Worm (Caenorhabditis elegans): ENCODE data around the gene ZC190.8.
"Not testable (repeated sequence)": the region's sequence is repeated elsewhere in the genome, so short reads cannot be mapped to it uniquely, and the experiment has no call there.

ZC190.8 gene

ce11 chrV:8696218-8696617, 8.6 kb upstream of the ZC190.8 start, which contains the start of gene ZC190.10:
ZC190.10 (minus strand) TSS chrV:8696318.
- not testable (repeated sequence) for TF ChIP-seq cey-2 (tag; optimal IDR thresholded peaks at IDR 0.05; ENCODE audit: borderline replicate concordance, insufficient read depth); ceh-44 (GFP tag; IDR thresholded peaks at IDR 0.05); R02D3.7 (tag; optimal IDR thresholded peaks at IDR 0.05)

DNA sequence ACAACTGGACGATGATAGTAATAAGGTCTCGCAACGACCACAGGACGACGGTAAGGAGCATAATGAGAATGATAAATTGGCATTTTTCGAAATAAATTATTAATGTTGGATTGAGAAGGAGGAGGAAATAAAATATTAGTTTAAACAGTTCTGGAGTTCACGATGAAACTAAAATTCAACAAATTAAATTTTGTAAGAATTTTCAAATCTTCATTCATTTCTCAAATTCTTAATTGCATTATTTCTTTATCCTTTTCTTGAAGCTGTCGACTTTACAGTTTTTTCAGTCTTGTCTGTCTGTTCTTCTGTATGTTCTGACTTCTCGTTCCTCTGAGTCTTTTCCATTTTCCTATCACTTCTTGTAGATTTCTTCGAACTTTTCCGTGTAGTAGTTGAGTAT, 843 bp downstream of the ZC190.8 start, which contains the start of gene ZC190.7:
TSS of gene ZC190.7 (minus strand) at position 101 of the 400 bp plus-strand sequence.
- no peak for TF ChIP-seq php-3 (GFP tag; IDR thresholded peaks at IDR 0.05)
- TF ChIP-seq nhr-48 (tag; optimal IDR thresholded peaks at IDR 0.05): no peak
- TF ChIP-seq skn-1 (tag; optimal IDR thresholded peaks at IDR 0.05): no peak
- no peak for TF ChIP-seq lin-38 (GFP tag; IDR thresholded peaks at IDR 0.05)
- no peak for TF ChIP-seq nhr-42 (GFP tag; IDR thresholded peaks at IDR 0.05)
- no peak for TF ChIP-seq spr-3 (GFP tag; optimal IDR thresholded peaks at IDR 0.05)
- TF ChIP-seq T26A8.4 (GFP tag; IDR thresholded peaks at IDR 0.05): no peak
- no peak for TF ChIP-seq F37D6.2 (tag; optimal IDR thresholded peaks at IDR 0.05)
- no peak for TF ChIP-seq sdz-12 (GFP tag; optimal IDR thresholded peaks at IDR 0.05)
- no peak for TF ChIP-seq lir-3 (tag; optimal IDR thresholded peaks at IDR 0.05)
- TF ChIP-seq zag-1 (tag; optimal IDR thresholded peaks at IDR 0.05): no peak
- no peak for TF ChIP-seq mes-2 (tag; optimal IDR thresholded peaks at IDR 0.05; ENCODE audit: poor library complexity, severe bottlenecking)
- no peak for TF ChIP-seq ceh-44 (GFP tag; IDR thresholded peaks at IDR 0.05)
- no peak for TF ChIP-seq hlh-30 (tag; optimal IDR thresholded peaks at IDR 0.05; ENCODE audit: insufficient read depth)
- TF ChIP-seq daf-19 (GFP tag; conservative IDR thresholded peaks at IDR 0.05): no peak
- no peak for TF ChIP-seq T20F7.1 (GFP tag; optimal IDR thresholded peaks at IDR 0.05)
- no peak for TF ChIP-seq F44E2.7 (GFP tag; IDR thresholded peaks at IDR 0.05)
- TF ChIP-seq nhr-77 (tag; optimal IDR thresholded peaks at IDR 0.05): no peak
- no peak for TF ChIP-seq zfp-3 (GFP tag; conservative IDR thresholded peaks at IDR 0.05)

DNA sequence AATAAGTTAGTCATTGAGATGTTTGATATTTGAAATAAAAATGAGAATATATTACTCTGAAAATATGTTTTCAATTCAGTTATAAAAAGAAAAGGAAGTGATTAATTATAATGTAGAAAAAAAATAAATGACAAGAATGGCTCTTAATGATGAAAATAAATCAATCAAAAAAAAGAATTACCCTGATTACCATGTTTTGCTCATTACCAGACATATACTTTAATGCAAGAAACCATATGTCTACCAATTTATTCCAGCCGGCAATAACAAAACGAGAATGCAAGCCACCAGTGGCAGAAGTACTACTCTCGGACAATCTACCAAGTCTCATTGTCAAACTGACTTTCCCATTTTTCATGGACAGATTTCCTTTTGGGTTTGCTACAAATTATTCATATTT, 3.8 kb downstream of the ZC190.8 start:
- TF ChIP-seq sdz-12 (GFP tag; optimal IDR thresholded peaks at IDR 0.05) (no peak), ceh-28 (tag; optimal IDR thresholded peaks at IDR 0.05) (no peak)

DNA sequence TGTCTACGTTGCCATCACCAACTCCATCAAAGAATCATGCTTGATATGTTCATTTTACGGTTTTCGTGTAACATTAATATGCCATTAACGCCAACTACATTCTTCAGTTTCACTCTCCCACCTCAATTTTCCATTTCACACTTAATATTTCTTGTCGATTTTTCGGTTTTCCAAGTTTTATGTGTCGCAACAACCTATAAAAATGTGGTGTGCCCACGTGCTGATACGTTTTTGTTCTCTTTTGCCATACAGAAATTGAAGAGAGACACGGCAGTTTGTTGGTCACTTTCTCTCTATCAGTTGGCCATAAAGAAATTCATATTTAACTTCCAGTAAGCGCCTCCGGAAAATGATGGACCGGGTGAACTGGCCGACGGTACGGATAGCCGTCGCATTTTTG, 4.9 kb downstream of the ZC190.8 start, which contains the start of gene cln-3.3:
TSS of gene cln-3.3 (plus strand) at position 334 of the 400 bp plus-strand sequence.
- TF ChIP-seq arid-1 (GFP tag; conservative IDR thresholded peaks at IDR 0.05) (no peak), mxl-3 (GFP tag; optimal IDR thresholded peaks at IDR 0.05) (peak; percentile 58), zip-11 (GFP tag; IDR thresholded peaks at IDR 0.05) (no peak), daf-16 (GFP tag; optimal IDR thresholded peaks at IDR 0.05) (no peak), daf-16 (tag; optimal IDR thresholded peaks at IDR 0.05) (peak; percentile 67), php-3 (GFP tag; IDR thresholded peaks at IDR 0.05) (peak; percentile 93), mdl-1 (tag; optimal IDR thresholded peaks at IDR 0.05) (peak in 1 of 2 experiments; percentile 42), pqm-1 (tag; optimal IDR thresholded peaks at IDR 0.05) (peak; percentile 66), saeg-2 (GFP tag; IDR thresholded peaks at IDR 0.05) (no peak)

ce11 chrV:8681050-8681449, 6.6 kb downstream of the ZC190.8 start, which contains the start of gene ZC190.2:
ZC190.2 (plus strand) TSS chrV:8681350.
- TF ChIP-seq set-16 (GFP tag; IDR thresholded peaks at IDR 0.05): no peak
- no peak for TF ChIP-seq unc-39 (tag; optimal IDR thresholded peaks at IDR 0.05)
- no peak for TF ChIP-seq madf-9 (GFP tag; conservative IDR thresholded peaks at IDR 0.05)
- no peak for TF ChIP-seq jun-1 (tag; optimal IDR thresholded peaks at IDR 0.05)
- TF ChIP-seq nhr-11 (tag; optimal IDR thresholded peaks at IDR 0.05): no peak
- no peak for TF ChIP-seq zip-2 (tag; optimal IDR thresholded peaks at IDR 0.05)
- TF ChIP-seq zag-1 (tag; optimal IDR thresholded peaks at IDR 0.05): no peak
- TF ChIP-seq lin-38 (GFP tag; IDR thresholded peaks at IDR 0.05): no peak
- no peak for TF ChIP-seq T26A8.4 (GFP tag; IDR thresholded peaks at IDR 0.05)
- no peak for TF ChIP-seq zfp-2 (tag; optimal IDR thresholded peaks at IDR 0.05)
- no peak for TF ChIP-seq tag-97 (GFP tag; IDR thresholded peaks at IDR 0.05)
- TF ChIP-seq dve-1 (tag; optimal IDR thresholded peaks at IDR 0.05; ENCODE audit: insufficient read depth): no peak
- TF ChIP-seq vab-7 (GFP tag; IDR thresholded peaks at IDR 0.05): no peak
- no peak for TF ChIP-seq dmd-9 (GFP tag; IDR thresholded peaks at IDR 0.05)
- no peak for TF ChIP-seq lin-15B (tag; optimal IDR thresholded peaks at IDR 0.05)
- no peak for TF ChIP-seq aly-2 (tag; optimal IDR thresholded peaks at IDR 0.05)
- TF ChIP-seq unc-62 (GFP tag; optimal IDR thresholded peaks at IDR 0.05 in 1 of 2): no peak
- TF ChIP-seq unc-62 (tag; optimal IDR thresholded peaks at IDR 0.05): no peak
- no peak for TF ChIP-seq nhr-102 (tag; optimal IDR thresholded peaks at IDR 0.05)
